Worm (Caenorhabditis elegans): Measurements from ENCODE around the gene ZK813.6.

The ZK813.6 gene

DNA sequence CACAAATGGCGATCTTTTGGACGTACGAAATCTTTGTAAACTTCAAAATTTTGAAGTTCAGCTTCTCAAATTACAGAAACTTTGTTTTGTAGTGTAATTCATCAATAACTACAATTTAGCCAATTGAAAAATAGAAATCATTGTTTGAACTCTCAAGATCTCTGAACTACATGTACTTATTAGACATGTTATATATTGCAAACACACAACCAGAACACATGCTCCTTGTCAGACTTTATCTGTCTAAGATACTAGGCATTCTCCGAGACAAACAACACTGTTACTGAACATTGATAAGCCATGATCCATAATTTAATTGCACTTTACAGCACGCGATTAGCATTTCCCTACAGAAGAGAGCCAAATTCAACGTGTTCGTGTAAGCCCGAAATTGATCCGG is at the start of gene ZK813.6:
Gene ZK813.6 (plus strand): TSS at position 301 of the 400 bp plus-strand sequence.
- no peak for TF ChIP-seq sptf-1 (tag; optimal IDR thresholded peaks at IDR 0.05)
- no peak for TF ChIP-seq bed-3 (GFP tag; optimal IDR thresholded peaks at IDR 0.05)
- TF ChIP-seq cnd-1 (tag; optimal IDR thresholded peaks at IDR 0.05) = no peak
- TF ChIP-seq ces-1 (GFP tag; optimal IDR thresholded peaks at IDR 0.05) = no peak
- TF ChIP-seq flh-1 (GFP tag; optimal IDR thresholded peaks at IDR 0.05) = no peak
- TF ChIP-seq unc-39 (tag; optimal IDR thresholded peaks at IDR 0.05) = no peak
- no peak for TF ChIP-seq mep-1 (tag; optimal IDR thresholded peaks at IDR 0.05)
- no peak for TF ChIP-seq lin-13 (tag; optimal IDR thresholded peaks at IDR 0.05)
- no peak for TF ChIP-seq zip-8 (tag; optimal IDR thresholded peaks at IDR 0.05)
- no peak for TF ChIP-seq M03D4.4 (tag; optimal IDR thresholded peaks at IDR 0.05)
- TF ChIP-seq nhr-12 (tag; optimal IDR thresholded peaks at IDR 0.05) = no peak
- TF ChIP-seq unc-62 (GFP tag; optimal IDR thresholded peaks at IDR 0.05) = no peak
- TF ChIP-seq pha-4 (tag; optimal IDR thresholded peaks at IDR 0.05) = no peak
- TF ChIP-seq nhr-28 (tag; optimal IDR thresholded peaks at IDR 0.05) = no peak

DNA sequence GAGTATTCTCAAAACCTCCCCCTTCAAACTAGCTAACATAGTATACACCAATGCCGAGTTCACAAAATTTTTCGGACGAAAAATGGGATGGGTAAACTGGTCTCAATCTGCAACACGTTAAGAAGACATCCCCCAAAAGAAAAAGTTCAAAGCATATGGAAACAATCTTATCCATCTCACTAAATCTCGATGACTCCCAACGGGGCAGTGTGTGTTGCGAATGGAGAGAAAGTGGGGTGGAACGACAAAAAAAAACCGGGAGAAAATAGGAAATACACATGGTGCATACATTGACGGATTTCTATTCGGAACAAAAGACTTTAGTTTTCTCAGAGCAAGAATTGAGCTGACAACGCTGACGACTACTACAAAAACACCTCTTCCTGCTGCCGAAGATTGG is 49.3 kb upstream of the ZK813.6 start:
- no peak for TF ChIP-seq sptf-1 (tag; optimal IDR thresholded peaks at IDR 0.05)
- no peak for TF ChIP-seq unc-39 (tag; optimal IDR thresholded peaks at IDR 0.05)
- TF ChIP-seq snpc-4 (tag; optimal IDR thresholded peaks at IDR 0.05) = no peak
- TF ChIP-seq tbx-8 (GFP tag; optimal IDR thresholded peaks at IDR 0.05) = no peak
- no peak for TF ChIP-seq pha-4 (tag; optimal IDR thresholded peaks at IDR 0.05)
- TF ChIP-seq sem-2 (GFP tag; optimal IDR thresholded peaks at IDR 0.05) = no peak
- TF ChIP-seq blmp-1 (tag; optimal IDR thresholded peaks at IDR 0.05) = no peak

DNA sequence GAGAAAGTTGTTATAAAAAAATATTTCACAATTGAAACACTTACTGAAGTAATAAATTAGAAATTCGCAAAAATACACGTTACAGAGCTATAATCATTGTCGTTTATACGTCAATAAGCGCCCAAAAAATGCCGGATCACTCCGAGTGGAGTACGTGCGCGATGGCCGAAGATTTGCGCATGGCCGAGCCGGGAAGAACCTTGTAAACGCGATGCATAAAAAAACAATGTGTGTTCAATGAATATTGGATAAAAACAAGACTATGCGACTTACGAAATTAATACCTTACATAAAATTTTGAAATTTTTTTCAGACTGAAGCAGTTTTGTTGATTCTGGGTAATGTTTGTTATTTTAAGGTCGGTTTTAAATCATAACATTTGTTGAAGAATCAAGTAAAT is 45.5 kb upstream of the ZK813.6 start, which contains the start of gene sorf-1:
Gene sorf-1 (minus strand): TSS at position 135 of the 400 bp plus-strand sequence.
- TF ChIP-seq nhr-237 (tag; optimal IDR thresholded peaks at IDR 0.05) (no peak), mep-1 (tag; optimal IDR thresholded peaks at IDR 0.05) (peak; percentile 13), pha-4 (tag; optimal IDR thresholded peaks at IDR 0.05) (peak; percentile 13)

DNA sequence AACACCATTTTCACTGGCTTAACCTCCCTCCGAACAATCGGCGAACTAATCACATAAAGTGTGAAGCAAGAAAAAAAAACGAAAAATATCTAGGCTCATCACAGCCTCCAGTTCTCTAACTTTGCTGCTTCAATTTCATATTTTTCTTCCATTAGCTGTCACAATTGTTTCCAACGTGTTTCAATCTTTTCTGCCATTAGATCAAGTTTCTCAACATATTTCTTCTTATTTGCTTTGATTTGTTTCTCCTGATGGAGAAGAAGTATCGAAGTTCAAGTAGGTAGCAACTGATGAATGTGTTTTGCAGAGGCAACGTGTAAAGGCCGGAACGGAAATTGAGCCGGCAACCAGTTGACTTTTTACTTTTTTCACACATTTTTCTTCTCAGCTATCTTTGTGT is 44.4 kb upstream of the ZK813.6 start, which contains the start of gene ZK563.7:
Gene ZK563.7 (plus strand): TSS at position 301 of the 400 bp plus-strand sequence.
- TF ChIP-seq nhr-237 (tag; optimal IDR thresholded peaks at IDR 0.05) (no peak), ceh-83 (GFP tag; optimal IDR thresholded peaks at IDR 0.05) (no peak), lin-13 (tag; optimal IDR thresholded peaks at IDR 0.05) (no peak), sptf-1 (tag; optimal IDR thresholded peaks at IDR 0.05) (no peak), flh-1 (GFP tag; optimal IDR thresholded peaks at IDR 0.05) (no peak), bed-3 (GFP tag; optimal IDR thresholded peaks at IDR 0.05) (no peak), snpc-4 (tag; optimal IDR thresholded peaks at IDR 0.05) (no peak), blmp-1 (tag; optimal IDR thresholded peaks at IDR 0.05) (no peak), unc-62 (GFP tag; optimal IDR thresholded peaks at IDR 0.05) (no peak)

DNA sequence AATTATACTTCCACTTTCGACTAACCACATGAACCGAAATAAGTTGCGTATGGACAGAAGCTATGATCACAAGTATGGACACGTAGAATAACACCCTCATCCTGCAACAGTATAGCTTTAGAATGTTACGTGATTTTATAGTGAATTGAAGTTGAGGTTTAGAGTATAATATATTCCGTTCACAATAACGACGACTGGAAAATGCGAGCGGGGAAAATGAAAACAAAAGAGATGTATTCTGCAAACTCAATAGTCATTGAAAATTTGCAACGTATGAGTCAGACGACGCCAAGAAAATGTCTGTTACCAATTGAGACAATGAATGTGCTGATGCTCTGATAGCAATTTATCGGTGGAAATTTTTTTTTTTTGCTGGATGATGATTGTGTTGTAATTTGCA is 39.3 kb upstream of the ZK813.6 start, which contains the start of gene acp-1:
Gene acp-1 (minus strand): TSS at position 101 of the 400 bp plus-strand sequence.
- TF ChIP-seq M03D4.4 (tag; optimal IDR thresholded peaks at IDR 0.05) (no peak), ceh-83 (GFP tag; optimal IDR thresholded peaks at IDR 0.05) (no peak), ces-1 (GFP tag; optimal IDR thresholded peaks at IDR 0.05) (no peak), ham-2 (GFP tag; optimal IDR thresholded peaks at IDR 0.05) (no peak), unc-62 (GFP tag; optimal IDR thresholded peaks at IDR 0.05) (no peak), drap-1 (GFP tag; optimal IDR thresholded peaks at IDR 0.05) (no peak), nhr-28 (tag; optimal IDR thresholded peaks at IDR 0.05) (no peak), flh-1 (GFP tag; optimal IDR thresholded peaks at IDR 0.05) (no peak), unc-120 (tag; optimal IDR thresholded peaks at IDR 0.05; ENCODE audit: poor library complexity, severe bottlenecking) (no peak), unc-39 (tag; optimal IDR thresholded peaks at IDR 0.05) (no peak), ceh-43 (GFP tag; optimal IDR thresholded peaks at IDR 0.05) (no peak), nhr-2 (tag; optimal IDR thresholded peaks at IDR 0.05) (no peak), lin-32 (GFP tag; optimal IDR thresholded peaks at IDR 0.05) (no peak), ceh-39 (tag; optimal IDR thresholded peaks at IDR 0.05) (no peak), elt-3 (tag; optimal IDR thresholded peaks at IDR 0.05) (no peak), tbx-8 (GFP tag; optimal IDR thresholded peaks at IDR 0.05) (no peak), hlh-1 (tag; optimal IDR thresholded peaks at IDR 0.05) (no peak), cnd-1 (tag; optimal IDR thresholded peaks at IDR 0.05) (no peak)

DNA sequence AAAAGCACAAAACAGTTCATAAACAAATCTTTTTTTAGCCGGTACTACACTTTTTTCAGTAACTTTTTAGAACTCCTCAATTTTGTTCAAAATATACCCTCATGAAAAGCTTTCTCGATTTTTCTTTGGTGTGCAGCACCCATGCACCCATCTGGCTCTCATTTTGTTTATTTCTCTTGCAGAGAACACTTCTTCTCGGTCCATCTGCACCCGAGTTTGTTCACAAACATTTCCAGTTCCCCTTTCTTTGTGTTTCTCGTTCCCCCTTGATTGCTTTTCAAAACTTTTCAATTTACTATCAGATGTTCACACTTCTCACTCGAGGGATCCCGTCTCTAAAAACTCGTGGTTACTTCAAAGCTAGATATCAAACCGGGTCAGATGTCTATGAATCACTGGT is 31.1 kb upstream of the ZK813.6 start, which contains the start of gene slcf-2:
Gene slcf-2 (plus strand): TSS at position 301 of the 400 bp plus-strand sequence.
- TF ChIP-seq ham-2 (GFP tag; optimal IDR thresholded peaks at IDR 0.05) (no peak), ceh-43 (GFP tag; optimal IDR thresholded peaks at IDR 0.05) (no peak), blmp-1 (tag; optimal IDR thresholded peaks at IDR 0.05) (no peak), nhr-237 (tag; optimal IDR thresholded peaks at IDR 0.05) (no peak), flh-1 (GFP tag; optimal IDR thresholded peaks at IDR 0.05) (no peak), bed-3 (GFP tag; optimal IDR thresholded peaks at IDR 0.05) (no peak), ceh-39 (tag; optimal IDR thresholded peaks at IDR 0.05) (no peak), lsy-2 (tag; optimal IDR thresholded peaks at IDR 0.05) (no peak), pha-4 (tag; optimal IDR thresholded peaks at IDR 0.05) (no peak), unc-62 (GFP tag; optimal IDR thresholded peaks at IDR 0.05) (no peak), M03D4.4 (tag; optimal IDR thresholded peaks at IDR 0.05) (no peak), hlh-1 (tag; optimal IDR thresholded peaks at IDR 0.05) (no peak), sem-2 (GFP tag; optimal IDR thresholded peaks at IDR 0.05) (no peak), cnd-1 (tag; optimal IDR thresholded peaks at IDR 0.05) (no peak), mab-5 (tag; optimal IDR thresholded peaks at IDR 0.05) (no peak), sptf-1 (tag; optimal IDR thresholded peaks at IDR 0.05) (no peak), zip-8 (tag; optimal IDR thresholded peaks at IDR 0.05) (no peak), nhr-28 (tag; optimal IDR thresholded peaks at IDR 0.05) (no peak)

Measured in whole organism, mixed stage, embryonic.